Worm (Caenorhabditis elegans) whole organism, L2 larva: Measurements from ENCODE around the gene dgk-1.

Experiments used
- alr-1 ChIP-seq: fragments of 150-350 bp; optimal IDR thresholded peaks from 2 replicates; lab custom pipeline; 2014; ENCODE audit warnings: missing biosample characterization, missing genetic modification characterization
- blmp-1 ChIP-seq: sonication (generic microtip); optimal IDR thresholded peaks from 2 replicates; lab custom pipeline; 2017; ENCODE audit warnings: missing genetic modification characterization, mild to moderate bottlenecking, missing compliant biosample characterization, antibody characterized with exemption, moderate library complexity; ENCODE audit not compliant: insufficient read depth
- lin-39 ChIP-seq: fragments of 150-350 bp; optimal IDR thresholded peaks from 2 replicates; lab custom pipeline; 2014; ENCODE audit warnings: missing biosample characterization, missing genetic modification reagents, missing genetic modification characterization
- nhr-25 ChIP-seq: fragments of 150-350 bp; sonication (generic microtip); optimal IDR thresholded peaks from 3 replicates; lab custom pipeline; 2014; ENCODE audit warnings: missing biosample characterization, missing genetic modification characterization

DNA sequence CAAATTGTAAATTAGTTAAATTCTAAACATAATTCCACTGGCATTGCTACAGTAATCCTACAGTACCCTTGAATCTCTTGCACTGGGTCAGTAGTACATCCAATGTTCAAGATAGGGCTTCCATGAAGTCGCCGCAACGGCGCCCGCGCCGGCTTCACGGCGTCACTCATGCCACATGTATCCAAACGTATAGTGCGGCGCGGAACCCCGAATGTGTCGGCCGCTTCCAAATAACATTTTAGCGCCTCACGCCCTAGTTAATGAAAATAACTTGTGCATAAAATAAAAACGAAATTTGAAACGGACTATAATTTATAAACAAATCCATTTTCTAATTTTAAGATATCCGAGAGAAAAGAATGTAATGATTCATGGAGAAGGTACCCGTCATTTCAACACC is 55.2 kb downstream of the dgk-1 start:
- TF ChIP-seq lin-39 (no peak), nhr-25 (no peak), alr-1 (no peak), blmp-1 (tag; lab: Kevin White, UChicago) (no peak)
